Fruit fly (Drosophila melanogaster): Measurements from ENCODE around the gene CG46521.
"Not testable (repeated sequence)": the region's sequence is repeated elsewhere in the genome, so short reads cannot be mapped to it uniquely, and the experiment has no call there.

Gene CG46521

dm6 chrX:22241272-22241671, at the start of gene CG46521:
TSS of gene CG46521 (plus strand) at chrX:22241572.
- not testable (repeated sequence) for TF ChIP-seq pan (optimal IDR thresholded peaks at IDR 0.05); Abd-B (GFP tag; optimal IDR thresholded peaks at IDR 0.05); brk (GFP tag; optimal IDR thresholded peaks at IDR 0.05)

DNA sequence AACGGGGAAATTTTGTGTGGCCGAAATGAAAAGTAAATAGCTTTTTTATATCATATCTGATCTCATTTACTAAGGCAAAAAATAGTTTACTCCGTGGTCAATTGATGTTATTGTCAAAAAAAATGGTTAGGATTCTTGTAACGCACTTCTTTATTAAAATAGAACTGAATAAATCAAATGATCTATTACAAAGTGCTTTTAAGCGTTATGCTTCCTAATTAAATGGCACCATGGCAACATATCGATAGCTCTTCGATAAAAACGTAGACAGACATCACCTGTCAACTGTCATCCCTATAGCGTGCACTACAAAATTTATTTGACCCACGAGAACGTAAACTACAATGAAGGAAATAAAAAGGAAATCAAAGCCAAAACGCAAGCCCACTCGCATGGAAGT, 49.4 kb upstream of the CG46521 start, which contains the start of gene CG46513:
Gene CG46513 (plus strand): TSS at position 301 of the 400 bp plus-strand sequence.
- not testable (repeated sequence) for TF ChIP-seq CrebA (GFP tag; optimal IDR thresholded peaks at IDR 0.05; ENCODE audit: borderline replicate concordance); Dif (GFP tag; optimal IDR thresholded peaks at IDR 0.05; ENCODE audit: partially characterized antibody); CG32264 (GFP tag; optimal IDR thresholded peaks at IDR 0.05)

DNA sequence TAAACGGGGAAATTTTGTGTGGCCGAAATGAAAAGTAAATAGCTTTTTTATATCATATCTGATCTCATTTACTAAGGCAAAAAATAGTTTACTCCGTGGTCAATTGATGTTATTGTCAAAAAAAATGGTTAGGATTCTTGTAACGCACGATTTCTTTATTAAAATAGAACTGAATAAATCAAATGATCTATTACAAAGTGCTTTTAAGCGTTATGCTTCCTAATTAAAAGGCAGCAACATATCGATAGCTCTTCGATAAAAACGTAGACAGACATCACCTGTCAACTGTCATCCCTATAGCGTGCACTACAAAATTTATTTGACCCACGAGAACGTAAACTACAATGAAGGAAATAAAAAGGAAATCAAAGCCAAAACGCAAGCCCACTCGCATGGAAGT, 44.5 kb upstream of the CG46521 start, which contains the start of gene CG46514:
Gene CG46514 (plus strand): TSS at position 301 of the 400 bp plus-strand sequence.
- TF ChIP-seq Abd-B (GFP tag; optimal IDR thresholded peaks at IDR 0.05); HLH106 (tag; optimal IDR thresholded peaks at IDR 0.05); Mio (GFP tag; optimal IDR thresholded peaks at IDR 0.05): not testable (repeated sequence)

dm6 chrX:22201883-22202282, 39.5 kb upstream of the CG46521 start, which contains the start of gene CG46515:
TSS of gene CG46515 (plus strand) at chrX:22202183.
- TF ChIP-seq jim (GFP tag; optimal IDR thresholded peaks at IDR 0.05); Vsx2 (GFP tag; optimal IDR thresholded peaks at IDR 0.05; ENCODE audit: partially characterized antibody); fru (GFP tag; optimal IDR thresholded peaks at IDR 0.05): not testable (repeated sequence)

DNA sequence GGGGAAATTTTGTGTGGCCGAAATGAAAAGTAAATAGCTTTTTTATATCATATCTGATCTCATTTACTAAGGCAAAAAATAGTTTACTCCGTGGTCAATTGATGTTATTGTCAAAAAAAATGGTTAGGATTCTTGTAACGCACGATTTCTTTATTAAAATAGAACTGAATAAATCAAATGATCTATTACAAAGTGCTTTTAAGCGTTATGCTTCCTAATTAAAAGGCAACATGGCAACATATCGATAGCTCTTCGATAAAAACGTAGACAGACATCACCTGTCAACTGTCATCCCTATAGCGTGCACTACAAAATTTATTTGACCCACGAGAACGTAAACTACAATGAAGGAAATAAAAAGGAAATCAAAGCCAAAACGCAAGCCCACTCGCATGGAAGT, 29.3 kb upstream of the CG46521 start, which contains the start of gene CG46516:
Gene CG46516 (plus strand): TSS at position 301 of the 400 bp plus-strand sequence.
- not testable (repeated sequence) for TF ChIP-seq lola, Hnf4, fru (GFP tag; optimal IDR thresholded peaks at IDR 0.05)

DNA sequence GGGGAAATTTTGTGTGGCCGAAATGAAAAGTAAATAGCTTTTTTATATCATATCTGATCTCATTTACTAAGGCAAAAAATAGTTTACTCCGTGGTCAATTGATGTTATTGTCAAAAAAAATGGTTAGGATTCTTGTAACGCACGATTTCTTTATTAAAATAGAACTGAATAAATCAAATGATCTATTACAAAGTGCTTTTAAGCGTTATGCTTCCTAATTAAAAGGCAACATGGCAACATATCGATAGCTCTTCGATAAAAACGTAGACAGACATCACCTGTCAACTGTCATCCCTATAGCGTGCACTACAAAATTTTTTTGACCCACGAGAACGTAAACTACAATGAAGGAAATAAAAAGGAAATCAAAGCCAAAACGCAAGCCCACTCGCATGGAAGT, 24.3 kb upstream of the CG46521 start, which contains the start of gene CG46517:
Gene CG46517 (plus strand): TSS at position 301 of the 400 bp plus-strand sequence.
- TF ChIP-seq Hr78, sage, rgr (GFP tag; optimal IDR thresholded peaks at IDR 0.05): not testable (repeated sequence)

- not testable (repeated sequence) for TF ChIP-seq Dif (GFP tag; optimal IDR thresholded peaks at IDR 0.05; ENCODE audit: partially characterized antibody); usp (GFP tag; optimal IDR thresholded peaks at IDR 0.05); dl (GFP tag; optimal IDR thresholded peaks at IDR 0.05; ENCODE audit: insufficient read depth in 1 of 2, partially characterized antibody in 2 of 2)
Observed at dm6 chrX:22226273-22226672, 15.1 kb upstream of the CG46521 start, which contains the start of gene CG46518. TSS of gene CG46518 (plus strand) at chrX:22226573.

DNA sequence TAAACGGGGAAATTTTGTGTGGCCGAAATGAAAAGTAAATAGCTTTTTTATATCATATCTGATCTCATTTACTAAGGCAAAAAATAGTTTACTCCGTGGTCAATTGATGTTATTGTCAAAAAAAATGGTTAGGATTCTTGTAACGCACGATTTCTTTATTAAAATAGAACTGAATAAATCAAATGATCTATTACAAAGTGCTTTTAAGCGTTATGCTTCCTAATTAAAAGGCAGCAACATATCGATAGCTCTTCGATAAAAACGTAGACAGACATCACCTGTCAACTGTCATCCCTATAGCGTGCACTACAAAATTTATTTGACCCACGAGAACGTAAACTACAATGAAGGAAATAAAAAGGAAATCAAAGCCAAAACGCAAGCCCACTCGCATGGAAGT, 10.1 kb upstream of the CG46521 start, which contains the start of gene CG46519:
Gene CG46519 (plus strand): TSS at position 301 of the 400 bp plus-strand sequence.
- not testable (repeated sequence) for TF ChIP-seq CG32264, Dfd, N (GFP tag; optimal IDR thresholded peaks at IDR 0.05)

DNA sequence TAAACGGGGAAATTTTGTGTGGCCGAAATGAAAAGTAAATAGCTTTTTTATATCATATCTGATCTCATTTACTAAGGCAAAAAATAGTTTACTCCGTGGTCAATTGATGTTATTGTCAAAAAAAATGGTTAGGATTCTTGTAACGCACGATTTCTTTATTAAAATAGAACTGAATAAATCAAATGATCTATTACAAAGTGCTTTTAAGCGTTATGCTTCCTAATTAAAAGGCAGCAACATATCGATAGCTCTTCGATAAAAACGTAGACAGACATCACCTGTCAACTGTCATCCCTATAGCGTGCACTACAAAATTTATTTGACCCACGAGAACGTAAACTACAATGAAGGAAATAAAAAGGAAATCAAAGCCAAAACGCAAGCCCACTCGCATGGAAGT, 5.1 kb upstream of the CG46521 start, which contains the start of gene CG46520:
Gene CG46520 (plus strand): TSS at position 301 of the 400 bp plus-strand sequence.
- TF ChIP-seq sage, Abd-B, Jra (GFP tag; optimal IDR thresholded peaks at IDR 0.05): not testable (repeated sequence)
